Fruit fly (Drosophila melanogaster): Measurements from ENCODE around the gene CG5180.

DNA sequence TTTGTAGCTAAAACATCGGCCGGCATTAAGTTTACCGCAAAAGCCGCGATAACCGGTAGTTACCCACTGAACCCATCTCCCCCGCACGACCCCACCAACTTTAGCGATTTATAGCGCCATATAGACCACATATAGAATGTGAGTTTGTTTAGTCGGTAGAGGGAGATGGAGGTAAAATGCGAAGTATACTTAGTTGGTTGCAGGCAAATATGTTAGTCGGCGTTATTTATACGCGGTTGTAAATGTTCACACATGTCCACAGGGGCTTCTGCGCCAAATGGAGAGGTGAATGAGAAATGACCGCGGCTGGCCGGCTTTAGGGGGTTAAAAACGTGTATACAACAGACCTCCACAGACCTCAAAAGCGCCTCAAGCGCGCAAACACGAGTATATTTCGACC, 12.1 kb upstream of the CG5180 start:
- TF ChIP-seq CG4496 (GFP tag; IDR thresholded peaks at IDR 0.05), result 0 out of 3 replicates have a peak, but pooled peaks have one; percentile 40
- TF ChIP-seq CG8159 (tag; optimal IDR thresholded peaks at IDR 0.05), result no peak
- TF ChIP-seq Pif1A (GFP tag; optimal IDR thresholded peaks at IDR 0.05), result no peak
- TF ChIP-seq Snoo (tag; optimal IDR thresholded peaks at IDR 0.05), result no peak
- no peak for TF ChIP-seq EcR (GFP tag; optimal IDR thresholded peaks at IDR 0.05)
- TF ChIP-seq CG9948 (tag; optimal IDR thresholded peaks at IDR 0.05), result no peak
- no peak for TF ChIP-seq CG10348 (GFP tag; IDR thresholded peaks at IDR 0.05)
- TF ChIP-seq CG14655 (GFP tag; optimal IDR thresholded peaks at IDR 0.05), result no peak
- no peak for TF ChIP-seq rn (GFP tag; IDR thresholded peaks at IDR 0.05)
- TF ChIP-seq CG34367 (tag; optimal IDR thresholded peaks at IDR 0.05), result no peak
- TF ChIP-seq fd96Ca (GFP tag; IDR thresholded peaks at IDR 0.05), result peak; percentile 23; the same call in 1 of the 3 replicates
- TF ChIP-seq Ets98B (GFP tag; IDR thresholded peaks at IDR 0.05), result peak; percentile 45; the same call in 1 of the 2 replicates
- no peak for TF ChIP-seq gl (tag; optimal IDR thresholded peaks at IDR 0.05)
- TF ChIP-seq CG8301 (tag; optimal IDR thresholded peaks at IDR 0.05), result no peak

Measured in whole organism, pupa.